Fruit fly (Drosophila melanogaster) whole organism, embryonic: ENCODE measurements around the gene TfIIS.

ENCODE experiments used
- CG10959 ChIP-seq: fragments of 200-800 bp; sonication (Bioruptor generic); IDR thresholded peaks from 2 replicates; pipeline ENCODE4 v1.3.6; 2022; ENCODE audit warnings: missing biosample characterization, missing genetic modification characterization
- CG11398 ChIP-seq: fragments of 200-800 bp; sonication (Bioruptor generic); optimal IDR thresholded peaks from 2 replicates; lab custom pipeline; 2016; ENCODE audit warnings: missing biosample characterization, missing genetic modification characterization
- CG14965 ChIP-seq: fragments of 200-800 bp; sonication (Bioruptor generic); optimal IDR thresholded peaks from 2 replicates; lab custom pipeline; 2016; ENCODE audit warnings: missing biosample characterization, missing genetic modification characterization, borderline replicate concordance
- CG16779 ChIP-seq: fragments of 200-800 bp; sonication (Bioruptor generic); IDR thresholded peaks from 2 replicates; pipeline ENCODE4 v1.3.6; 2022; ENCODE audit warnings: missing biosample characterization, missing genetic modification characterization
- CG16813 ChIP-seq: fragments of 200-800 bp; sonication (Bioruptor generic); IDR thresholded peaks from 3 replicates; pipeline ENCODE4 v1.3.6; 2022; ENCODE audit warnings: missing biosample characterization, missing genetic modification characterization; ENCODE audit not compliant: partially characterized antibody
- CG17359 ChIP-seq: fragments of 200-800 bp; sonication (Bioruptor generic); optimal IDR thresholded peaks from 3 replicates; lab custom pipeline; 2018; ENCODE audit warnings: missing biosample characterization, mild to moderate bottlenecking, missing genetic modification characterization, moderate library complexity
- CG2199 ChIP-seq: fragments of 200-800 bp; sonication (Bioruptor generic); IDR thresholded peaks from 3 replicates; pipeline ENCODE4 v1.3.6; 2022; ENCODE audit warnings: missing biosample characterization, missing genetic modification characterization
- CG2202 ChIP-seq: fragments of 200-800 bp; sonication (Bioruptor generic); optimal IDR thresholded peaks from 2 replicates; lab custom pipeline; 2018; ENCODE audit warnings: missing biosample characterization, mild to moderate bottlenecking, missing genetic modification characterization
- CG3407 ChIP-seq: fragments of 200-800 bp; sonication (Bioruptor generic); optimal IDR thresholded peaks from 2 replicates; lab custom pipeline; 2018; ENCODE audit warnings: missing biosample characterization, mild to moderate bottlenecking, missing genetic modification characterization
- CkIIα-i1 ChIP-seq: fragments of 200-800 bp; sonication (Bioruptor generic); IDR thresholded peaks from 2 replicates; pipeline ENCODE4 v1.3.6; 2022; ENCODE audit warnings: missing biosample characterization, missing genetic modification characterization
- Dll ChIP-seq: fragments of 200-800 bp; sonication (Bioruptor generic); IDR thresholded peaks from 4 replicates; pipeline ENCODE4 v1.3.6; 2022; ENCODE audit warnings: missing biosample characterization, missing genetic modification characterization; ENCODE audit not compliant: partially characterized antibody
- E2f2 ChIP-seq: fragments of 200-800 bp; sonication (Bioruptor generic); IDR thresholded peaks from 2 replicates; pipeline ENCODE4 v1.3.6; 2022; ENCODE audit warnings: missing biosample characterization, missing genetic modification characterization
- Gsc ChIP-seq: fragments of 200-800 bp; sonication (Bioruptor generic); IDR thresholded peaks from 2 replicates; pipeline ENCODE4 v1.3.6; 2022; ENCODE audit warnings: missing biosample characterization, missing genetic modification characterization
- H2.0 ChIP-seq: fragments of 200-800 bp; sonication (Bioruptor generic); IDR thresholded peaks from 2 replicates; pipeline ENCODE4 v1.3.6; 2022; ENCODE audit warnings: missing biosample characterization, missing genetic modification characterization
- HmgD ChIP-seq: fragments of 200-800 bp; sonication (Bioruptor generic); optimal IDR thresholded peaks from 3 replicates; lab custom pipeline; 2016; ENCODE audit warnings: missing biosample characterization, missing genetic modification characterization
- Lim3 ChIP-seq: fragments of 200-800 bp; sonication (Bioruptor generic); IDR thresholded peaks from 2 replicates; pipeline ENCODE4 v1.3.6; 2022; ENCODE audit warnings: missing biosample characterization, missing genetic modification characterization
- Lpt ChIP-seq: fragments of >200 bp; optimal IDR thresholded peaks from 2 replicates; lab custom pipeline; 2018; ENCODE audit warnings: missing biosample characterization, missing genetic modification characterization
- NC2α ChIP-seq: fragments of 200-800 bp; sonication (Bioruptor generic); optimal IDR thresholded peaks from 2 replicates; lab custom pipeline; 2016; ENCODE audit warnings: missing biosample characterization, missing genetic modification characterization
- Side ChIP-seq: fragments of 200-800 bp; sonication (Bioruptor generic); optimal IDR thresholded peaks from 2 replicates; lab custom pipeline; 2016; ENCODE audit warnings: missing biosample characterization, missing genetic modification characterization
- Spps ChIP-seq: fragments of 200-800 bp; sonication (Bioruptor generic); optimal IDR thresholded peaks from 2 replicates; lab custom pipeline; 2018; ENCODE audit warnings: missing biosample characterization, mild to moderate bottlenecking, missing genetic modification characterization
- Stat92E ChIP-seq, 3 experiments: fragments of >200 bp in 2 of 3; fragments of 200-800 bp in 1 of 3; sonication (Bioruptor generic) in 1 of 3; optimal IDR thresholded peaks; 2 replicates each; lab custom pipeline; 2017 to 2019; ENCODE audit warnings: missing biosample characterization in 3 of 3, missing genetic modification characterization in 3 of 3, mild to moderate bottlenecking in 1 of 3, moderate library complexity in 1 of 3
- ac ChIP-seq: fragments of 200-800 bp; sonication (Bioruptor generic); optimal IDR thresholded peaks from 3 replicates; lab custom pipeline; 2017; ENCODE audit warnings: missing biosample characterization, mild to moderate bottlenecking, missing genetic modification characterization
- al ChIP-seq: fragments of 200-800 bp; sonication (Bioruptor generic); IDR thresholded peaks from 2 replicates; pipeline ENCODE4 v1.3.6; 2022; ENCODE audit warnings: missing biosample characterization, missing genetic modification characterization
- aop ChIP-seq: fragments of 200-800 bp; sonication (Bioruptor generic); IDR thresholded peaks from 2 replicates; pipeline ENCODE4 v1.3.6; 2022; ENCODE audit warnings: missing biosample characterization, missing genetic modification characterization
- ase ChIP-seq: fragments of 200-800 bp; sonication (Bioruptor generic); IDR thresholded peaks from 3 replicates; pipeline ENCODE4 v1.3.6; 2022; ENCODE audit warnings: missing biosample characterization, missing genetic modification characterization
- bbx ChIP-seq: fragments of 200-800 bp; sonication (Bioruptor generic); IDR thresholded peaks from 2 replicates; pipeline ENCODE4 v1.3.6; 2022; ENCODE audit warnings: missing biosample characterization, missing genetic modification characterization; ENCODE audit not compliant: partially characterized antibody
- cato ChIP-seq: fragments of 200-800 bp; sonication (Bioruptor generic); optimal IDR thresholded peaks from 2 replicates; lab custom pipeline; 2016; ENCODE audit warnings: missing biosample characterization, missing genetic modification characterization, borderline replicate concordance
- grn ChIP-seq: fragments of 200-800 bp; sonication (Bioruptor generic); optimal IDR thresholded peaks from 3 replicates; lab custom pipeline; 2017; ENCODE audit warnings: missing biosample characterization, missing genetic modification characterization
- gsb-n ChIP-seq: fragments of 200-800 bp; sonication (Bioruptor generic); optimal IDR thresholded peaks from 3 replicates; lab custom pipeline; 2018; ENCODE audit warnings: missing biosample characterization, mild to moderate bottlenecking, missing genetic modification characterization
- inv ChIP-seq: fragments of 200-800 bp; sonication (Bioruptor generic); IDR thresholded peaks from 2 replicates; pipeline ENCODE4 v1.3.6; 2022; ENCODE audit warnings: missing biosample characterization, missing genetic modification characterization; ENCODE audit not compliant: partially characterized antibody
- jing ChIP-seq: fragments of 200-800 bp; sonication (Bioruptor generic); optimal IDR thresholded peaks from 2 replicates; lab custom pipeline; 2018; ENCODE audit warnings: missing biosample characterization, mild to moderate bottlenecking, missing genetic modification characterization
- oc ChIP-seq: fragments of 200-800 bp; sonication (Bioruptor generic); optimal IDR thresholded peaks from 2 replicates; lab custom pipeline; 2018; ENCODE audit warnings: missing biosample characterization, mild to moderate bottlenecking, missing genetic modification characterization, moderate library complexity
- row ChIP-seq: fragments of 200-800 bp; sonication (Bioruptor generic); IDR thresholded peaks from 3 replicates; pipeline ENCODE4 v1.3.6; 2022; ENCODE audit warnings: missing biosample characterization, missing genetic modification characterization
- sd ChIP-seq: fragments of 200-800 bp; sonication (Bioruptor generic); optimal IDR thresholded peaks from 3 replicates; lab custom pipeline; 2018; ENCODE audit warnings: missing biosample characterization, mild to moderate bottlenecking, missing genetic modification characterization, moderate library complexity
- sens ChIP-seq: fragments of 200-800 bp; sonication (Bioruptor generic); peaks from one replicate; lab custom pipeline; 2016; ENCODE audit warnings: missing biosample characterization, missing genetic modification characterization
- stwl ChIP-seq: fragments of 200-800 bp; sonication (Bioruptor generic); optimal IDR thresholded peaks from 3 replicates; lab custom pipeline; 2018; ENCODE audit warnings: missing biosample characterization, mild to moderate bottlenecking, missing genetic modification characterization, moderate library complexity
- vfl ChIP-seq: fragments of 200-800 bp; sonication (Bioruptor generic); optimal IDR thresholded peaks from 2 replicates; lab custom pipeline; 2016; ENCODE audit warnings: missing biosample characterization, missing genetic modification characterization

Gene TfIIS

dm6 chr2L:15056359-15057220 is 4.0 kb downstream of the TfIIS start (continued):
- TF ChIP-seq aop (GFP tag; lab: Robert Waterston, UW) (0 out of 2 replicates have a peak, but pooled peaks have one; percentile 39), Gsc (GFP tag; lab: Robert Waterston, UW) (no peak), Stat92E (GFP tag; optimal IDR thresholded peaks at IDR 0.05; lab: Kevin White, UChicago) (peak in 1 of 3 experiments; percentile 49), CG16813 (no peak), ase (GFP tag; lab: Robert Waterston, UW) (peak; percentile 77; the same call in 1 of the 3 replicates), CG17359 (peak; percentile 78), Lpt (GFP tag; lab: Kevin White, UChicago) (no peak), H2.0 (GFP tag; lab: Robert Waterston, UW) (peak; percentile 59; the same call in 1 of the 2 replicates), HmgD (GFP tag; lab: Kevin White, UChicago) (no peak), row (GFP tag; lab: Robert Waterston, UW) (peak; percentile 75), CG16779 (GFP tag; lab: Robert Waterston, UW) (no peak), inv (GFP tag; lab: Robert Waterston, UW) (no peak), CG10959 (peak; percentile 76), oc (tag; lab: Kevin White, UChicago) (peak; percentile 63), CG14965 (no peak), Dll (no peak), CG11398 (GFP tag; lab: Kevin White, UChicago) (no peak), grn (GFP tag; lab: Kevin White, UChicago) (peak; percentile 6), cato (GFP tag; lab: Kevin White, UChicago) (peak; percentile 53), CG3407 (GFP tag; lab: Kevin White, UChicago) (peak; percentile 64), jing (GFP tag; lab: Kevin White, UChicago) (peak; percentile 5), Lim3 (no peak), al (GFP tag; lab: Robert Waterston, UW) (peak; percentile 43), E2f2 (GFP tag; lab: Robert Waterston, UW) (peak; percentile 37; the same call in 1 of the 2 replicates), stwl (peak; percentile 15), Spps (tag; lab: Kevin White, UChicago) (peak; percentile 68), ac (GFP tag; lab: Kevin White, UChicago) (no peak), bbx (GFP tag; lab: Robert Waterston, UW) (no peak), NC2α (GFP tag; lab: Kevin White, UChicago) (no peak), sens (GFP tag; lab: Kevin White, UChicago) (peak; percentile 94), CG2202 (tag; lab: Kevin White, UChicago) (peak; percentile 43), vfl (peak; percentile 34), sd (peak; percentile 27), gsb-n (peak; percentile 78)

DNA sequence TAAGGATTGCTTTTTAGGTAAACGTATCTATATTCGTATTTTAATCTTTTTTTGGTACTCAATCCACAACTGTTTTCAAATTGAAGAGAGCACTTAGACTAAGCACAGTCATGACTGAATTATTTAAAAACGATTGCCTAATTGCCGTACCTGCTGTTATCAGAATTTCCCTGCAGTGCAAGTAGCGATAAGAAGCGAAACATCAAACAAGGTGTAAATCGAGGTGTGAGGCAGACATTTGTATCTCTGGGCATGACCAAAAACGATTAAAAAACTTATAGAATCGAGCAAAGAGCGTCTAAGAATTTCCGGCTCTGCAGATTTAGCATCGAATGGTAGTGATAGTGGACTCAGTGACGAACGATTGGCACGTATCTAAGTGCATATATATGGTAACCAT is 5.5 kb downstream of the TfIIS start:
- TF ChIP-seq sd (peak; percentile 28), sens (GFP tag; lab: Kevin White, UChicago) (peak; percentile 55), Side (GFP tag; lab: Kevin White, UChicago) (no peak), CkIIα-i1 (no peak), CG2199 (GFP tag; lab: Robert Waterston, UW) (peak; percentile 55; the same call in 1 of the 3 replicates)
